Fruit fly (Drosophila melanogaster) whole organism, pupa: ENCODE measurements around the gene CG13716.

ENCODE experiments used
- CG12605 ChIP-seq: fragments of 200-800 bp; sonication (Bioruptor generic); IDR thresholded peaks from 2 replicates; pipeline ENCODE4 v1.3.6; 2022; ENCODE audit warnings: missing biosample characterization, missing genetic modification characterization
- Pif1A ChIP-seq: fragments of 200-800 bp; sonication (Bioruptor generic); optimal IDR thresholded peaks from 3 replicates; lab custom pipeline; 2016; ENCODE audit warnings: missing biosample characterization, missing genetic modification characterization

- no peak for TF ChIP-seq Pif1A
- no peak for TF ChIP-seq CG12605 (GFP tag; lab: Robert Waterston, UW)
Observed at dm6 chr3L:4590051-4590450, 44.5 kb downstream of the CG13716 start.
